Worm (Caenorhabditis elegans): ENCODE results near the gene T28A11.18.

Gene T28A11.18

DNA sequence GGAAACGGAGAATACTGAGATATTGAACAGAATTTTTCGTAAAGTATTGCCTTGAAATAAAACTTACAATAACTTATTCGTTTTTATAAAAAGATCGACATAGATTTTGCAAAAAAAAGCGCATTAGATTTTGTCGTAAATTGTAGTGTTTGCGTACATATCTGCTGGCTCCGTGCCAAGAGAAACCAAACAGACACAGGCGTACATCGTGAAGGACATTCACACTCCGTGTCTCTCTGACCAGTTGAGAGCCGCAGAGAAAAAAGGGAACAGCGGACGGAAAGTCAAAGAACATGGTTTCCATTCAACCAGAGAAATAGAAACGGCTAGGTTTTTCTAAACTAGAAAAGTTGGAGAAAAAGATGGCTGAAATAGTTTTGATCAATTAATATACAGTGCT, 47.5 kb upstream of the T28A11.18 start, which contains the start of gene arrd-19 (continued):
- TF ChIP-seq F49E8.2 (tag; optimal IDR thresholded peaks at IDR 0.05; ENCODE audit: insufficient read depth) (no peak), B0336.3 (GFP tag; IDR thresholded peaks at IDR 0.05) (no peak), athp-1 (tag; optimal IDR thresholded peaks at IDR 0.05) (no peak), K12H6.12 (tag; optimal IDR thresholded peaks at IDR 0.05) (peak; percentile 52), rpc-1 (optimal IDR thresholded peaks at IDR 0.05) (no peak), rpc-1 (tag; optimal IDR thresholded peaks at IDR 0.05) (no peak), let-607 (tag; optimal IDR thresholded peaks at IDR 0.05) (no peak), mes-4 (tag; optimal IDR thresholded peaks at IDR 0.05) (no peak), atf-7 (tag; optimal IDR thresholded peaks at IDR 0.05) (no peak), lin-26 (GFP tag; IDR thresholded peaks at IDR 0.05) (no peak), hlh-12 (tag; optimal IDR thresholded peaks at IDR 0.05) (no peak), F55B11.4 (tag; optimal IDR thresholded peaks at IDR 0.05; ENCODE audit: borderline replicate concordance, insufficient read depth) (no peak), nhr-80 (tag; optimal IDR thresholded peaks at IDR 0.05) (peak; percentile 73), mxl-1 (tag; optimal IDR thresholded peaks at IDR 0.05) (no peak), F57C9.4 (tag; optimal IDR thresholded peaks at IDR 0.05) (no peak), ets-4 (GFP tag; optimal IDR thresholded peaks at IDR 0.05) (no peak), sea-2 (GFP tag; IDR thresholded peaks at IDR 0.05) (no peak), C17E4.6 (GFP tag; IDR thresholded peaks at IDR 0.05) (no peak), Y53F4B.3 (GFP tag; IDR thresholded peaks at IDR 0.05) (no peak), hlh-26 (GFP tag; conservative IDR thresholded peaks at IDR 0.05) (no peak), tbx-9 (tag; optimal IDR thresholded peaks at IDR 0.05; ENCODE audit: borderline replicate concordance) (no peak), nhr-90 (tag; optimal IDR thresholded peaks at IDR 0.05) (no peak), sptf-2 (GFP tag; optimal IDR thresholded peaks at IDR 0.05) (no peak), lin-40 (tag; optimal IDR thresholded peaks at IDR 0.05) (no peak), egl-18 (GFP tag; IDR thresholded peaks at IDR 0.05) (no peak), ekl-4 (GFP tag; IDR thresholded peaks at IDR 0.05) (peak; percentile 43; the same call in 1 of the 2 replicates), ztf-18 (tag; optimal IDR thresholded peaks at IDR 0.05) (no peak), ztf-6 (GFP tag; IDR thresholded peaks at IDR 0.05) (no peak), madf-3 (GFP tag; IDR thresholded peaks at IDR 0.05) (no peak; the same call in 1 of the 2 replicates), T07F8.4 (tag; optimal IDR thresholded peaks at IDR 0.05) (no peak), ZK185.1 (tag; optimal IDR thresholded peaks at IDR 0.05; ENCODE audit: poor library complexity, severe bottlenecking) (peak; percentile 51), dpl-1 (GFP tag; optimal IDR thresholded peaks at IDR 0.05) (no peak), chd-7 (tag; optimal IDR thresholded peaks at IDR 0.05) (peak; percentile 8), hrde-1 (tag; optimal IDR thresholded peaks at IDR 0.05; ENCODE audit: borderline replicate concordance) (no peak), F10E7.11 (tag; optimal IDR thresholded peaks at IDR 0.05) (no peak), ceh-79 (tag; optimal IDR thresholded peaks at IDR 0.05) (no peak), F23B12.7 (tag; optimal IDR thresholded peaks at IDR 0.05; ENCODE audit: insufficient read depth) (no peak), hmg-1.2 (GFP tag; IDR thresholded peaks at IDR 0.05) (no peak; the same call in 1 of the 2 replicates), nfya-1 (tag; optimal IDR thresholded peaks at IDR 0.05; ENCODE audit: borderline replicate concordance, insufficient read depth) (no peak), Y67H2A.10 (GFP tag; conservative IDR thresholded peaks at IDR 0.05) (no peak), pha-4 (tag; optimal IDR thresholded peaks at IDR 0.05) (no peak), lir-1 (GFP tag; conservative IDR thresholded peaks at IDR 0.05) (no peak), F22D6.2 (tag; optimal IDR thresholded peaks at IDR 0.05) (peak; percentile 69), let-526 (GFP tag; IDR thresholded peaks at IDR 0.05) (peak; percentile 57; the same call in 1 of the 2 replicates), snpc-3.4 (tag; optimal IDR thresholded peaks at IDR 0.05) (no peak), dox-1 (GFP tag; IDR thresholded peaks at IDR 0.05) (peak; percentile 97), lin-54 (GFP tag; optimal IDR thresholded peaks at IDR 0.05) (peak; percentile 32), F37B4.10 (GFP tag; IDR thresholded peaks at IDR 0.05) (no peak), C06A6.2 (GFP tag; conservative IDR thresholded peaks at IDR 0.05) (no peak)

Measured in whole organism, young adult.